Worm (Caenorhabditis elegans): Measurements from ENCODE around the gene C29E4.9.

The C29E4.9 gene

DNA sequence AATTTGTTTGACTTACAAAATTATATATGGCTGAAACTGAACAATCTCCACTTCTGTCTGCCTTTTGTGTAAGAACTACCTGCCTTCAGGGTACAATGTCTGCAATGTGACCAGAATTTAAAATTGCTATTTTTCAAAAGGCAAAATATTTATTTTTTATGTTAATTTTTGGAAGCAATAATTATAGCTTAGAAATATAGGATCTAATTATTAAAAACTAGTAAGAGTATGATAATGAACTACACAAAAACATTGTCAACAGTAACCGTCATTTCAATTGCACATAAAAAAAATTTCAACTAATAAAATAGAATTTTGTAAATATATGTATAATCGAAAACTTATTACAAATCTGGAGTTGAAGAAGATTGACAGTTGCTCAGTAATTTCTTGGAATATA, at the start of gene C29E4.9:
Gene C29E4.9, minus strand, starts transcription at position 101 of the 400 bp plus-strand sequence.
- no peak for TF ChIP-seq Y55F3AM.14 (GFP tag; optimal IDR thresholded peaks at IDR 0.05)
- no peak for TF ChIP-seq R02D3.7 (tag; optimal IDR thresholded peaks at IDR 0.05)
- TF ChIP-seq nhr-10 (tag; optimal IDR thresholded peaks at IDR 0.05): no peak
- TF ChIP-seq nhr-129 (tag; optimal IDR thresholded peaks at IDR 0.05): no peak
- TF ChIP-seq nhr-11 (tag; optimal IDR thresholded peaks at IDR 0.05): no peak
- TF ChIP-seq mbf-1 (tag; optimal IDR thresholded peaks at IDR 0.05): no peak
- TF ChIP-seq ztf-1 (GFP tag; conservative IDR thresholded peaks at IDR 0.05): no peak
- no peak for TF ChIP-seq crh-2 (tag; optimal IDR thresholded peaks at IDR 0.05)
- TF ChIP-seq nhr-12 (tag; optimal IDR thresholded peaks at IDR 0.05): no peak
- TF ChIP-seq snpc-4 (tag; optimal IDR thresholded peaks at IDR 0.05): no peak
- no peak for TF ChIP-seq blmp-1 (tag; optimal IDR thresholded peaks at IDR 0.05; ENCODE audit: insufficient read depth)
- TF ChIP-seq ztf-4 (tag; optimal IDR thresholded peaks at IDR 0.05): no peak
- no peak for TF ChIP-seq lin-39 (tag; optimal IDR thresholded peaks at IDR 0.05)
- TF ChIP-seq aly-2 (tag; optimal IDR thresholded peaks at IDR 0.05): no peak
- no peak for TF ChIP-seq sma-9 (GFP tag; optimal IDR thresholded peaks at IDR 0.05)
- no peak for TF ChIP-seq sma-9 (tag; optimal IDR thresholded peaks at IDR 0.05)
- no peak for TF ChIP-seq nhr-6 (tag; optimal IDR thresholded peaks at IDR 0.05)
- no peak for TF ChIP-seq dmd-4 (tag; optimal IDR thresholded peaks at IDR 0.05)

DNA sequence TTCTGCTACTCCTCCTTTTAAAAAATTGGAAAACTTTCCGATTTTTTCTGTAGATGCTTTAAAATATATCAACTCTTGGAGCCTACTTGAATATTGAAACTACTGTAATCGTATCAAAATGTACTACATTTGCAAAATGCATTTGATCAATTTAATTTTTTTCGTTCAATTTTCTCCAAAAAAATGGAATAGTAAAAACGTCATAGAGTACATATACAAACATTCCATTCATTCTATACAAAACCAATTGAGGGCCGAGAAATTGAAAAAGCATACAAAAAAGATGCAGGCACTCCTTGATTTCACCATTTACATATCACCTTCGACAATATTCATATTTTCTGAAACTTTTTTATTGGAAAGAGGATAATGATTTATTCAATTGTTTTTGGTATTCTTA, 47.2 kb upstream of the C29E4.9 start, which contains the start of gene C06G4.6:
Gene C06G4.6, plus strand, starts transcription at position 301 of the 400 bp plus-strand sequence.
- TF ChIP-seq nhr-237 (tag; optimal IDR thresholded peaks at IDR 0.05): no peak

DNA sequence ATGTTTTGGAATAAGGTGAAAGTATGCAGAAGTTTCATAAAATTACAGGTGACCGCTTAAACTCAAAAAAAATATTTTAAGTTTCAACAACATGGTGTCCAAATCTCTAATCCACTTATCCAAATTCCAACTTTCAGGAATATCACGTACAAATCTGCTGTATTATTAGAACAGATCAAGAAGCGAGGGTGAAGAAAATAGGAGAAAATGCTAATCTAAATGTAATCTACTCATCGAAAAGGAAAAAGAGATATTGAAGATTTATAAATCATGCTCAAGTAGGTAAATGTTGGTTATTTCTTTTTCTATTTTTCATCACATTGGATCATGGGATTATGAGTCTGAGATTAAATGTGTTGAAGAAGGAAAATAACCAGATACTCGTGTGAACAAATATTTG, 44.7 kb upstream of the C29E4.9 start:
- TF ChIP-seq fos-1 (tag; optimal IDR thresholded peaks at IDR 0.05) (no peak), ztf-4 (tag; optimal IDR thresholded peaks at IDR 0.05) (no peak)

DNA sequence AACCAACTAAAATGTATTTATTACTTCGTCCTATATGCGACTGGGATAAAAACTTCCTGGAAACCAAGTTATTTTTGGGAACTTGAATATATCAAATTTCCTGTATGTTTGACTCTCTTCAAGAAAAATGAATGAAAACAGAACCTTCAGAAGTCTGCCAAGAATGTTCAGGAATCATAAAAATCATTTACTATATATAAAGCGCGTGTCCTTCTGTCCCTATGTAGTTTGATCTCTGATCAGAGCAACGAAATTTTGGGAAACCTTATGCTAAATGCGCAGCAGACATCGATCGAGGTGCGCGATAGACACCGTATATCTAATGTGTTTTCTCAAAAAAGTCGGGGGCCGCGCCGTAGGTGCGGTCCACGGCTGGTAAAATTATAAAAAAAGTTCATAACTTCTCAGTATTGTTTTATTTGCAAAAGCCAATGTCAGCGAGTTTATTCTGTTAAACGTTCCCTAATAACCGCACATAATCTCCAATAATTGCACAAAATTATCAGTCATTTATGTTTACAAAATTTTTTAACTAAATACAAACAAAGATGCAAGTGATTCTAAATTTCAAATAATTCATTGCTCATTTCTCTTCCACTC, 40.7 kb upstream of the C29E4.9 start:
- TF ChIP-seq mbf-1 (tag; optimal IDR thresholded peaks at IDR 0.05): no peak
- TF ChIP-seq unc-55 (GFP tag; optimal IDR thresholded peaks at IDR 0.05): no peak
- no peak for TF ChIP-seq mab-5 (tag; optimal IDR thresholded peaks at IDR 0.05)
- no peak for TF ChIP-seq nhr-21 (tag; optimal IDR thresholded peaks at IDR 0.05)
- TF ChIP-seq unc-39 (tag; optimal IDR thresholded peaks at IDR 0.05): no peak
- no peak for TF ChIP-seq sma-3 (GFP tag; optimal IDR thresholded peaks at IDR 0.05)
- TF ChIP-seq snpc-4 (tag; optimal IDR thresholded peaks at IDR 0.05): no peak
- no peak for TF ChIP-seq mdl-1 (tag; optimal IDR thresholded peaks at IDR 0.05)
- TF ChIP-seq unc-62 (GFP tag; optimal IDR thresholded peaks at IDR 0.05): no peak
- no peak for TF ChIP-seq nhr-10 (tag; optimal IDR thresholded peaks at IDR 0.05)
- no peak for TF ChIP-seq blmp-1 (tag; optimal IDR thresholded peaks at IDR 0.05; ENCODE audit: insufficient read depth)
- TF ChIP-seq nhr-23 (tag; optimal IDR thresholded peaks at IDR 0.05): no peak
- no peak for TF ChIP-seq fos-1 (tag; optimal IDR thresholded peaks at IDR 0.05)
- TF ChIP-seq crh-2 (tag; optimal IDR thresholded peaks at IDR 0.05): no peak

DNA sequence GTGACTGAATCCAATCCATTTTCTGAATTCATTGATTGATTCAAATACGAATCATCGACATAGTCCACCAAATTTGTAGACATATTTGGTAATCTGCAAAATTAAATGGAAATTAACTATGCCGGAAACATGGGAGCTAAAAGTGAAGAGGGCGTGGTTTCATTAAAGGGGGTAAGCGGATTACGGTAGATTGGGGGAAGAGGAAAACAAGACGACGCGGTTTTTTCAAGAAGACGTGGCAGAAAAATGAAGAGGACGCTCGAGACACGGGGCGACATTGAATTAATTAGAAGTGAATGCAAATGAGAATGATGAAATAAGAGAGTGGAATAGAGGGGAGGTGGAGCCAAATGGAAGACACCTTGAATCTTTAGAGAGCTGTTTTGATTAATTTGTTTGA, 39.5 kb upstream of the C29E4.9 start, which contains the start of gene npr-17:
Gene npr-17, minus strand, starts transcription at position 101 of the 400 bp plus-strand sequence.
- TF ChIP-seq sem-4 (tag; optimal IDR thresholded peaks at IDR 0.05) (no peak), dmd-4 (tag; optimal IDR thresholded peaks at IDR 0.05) (no peak), ztf-4 (tag; optimal IDR thresholded peaks at IDR 0.05) (no peak), aly-2 (tag; optimal IDR thresholded peaks at IDR 0.05) (no peak), sma-9 (GFP tag; optimal IDR thresholded peaks at IDR 0.05) (no peak), sma-9 (tag; optimal IDR thresholded peaks at IDR 0.05) (no peak), ztf-11 (tag; optimal IDR thresholded peaks at IDR 0.05) (no peak), F13H6.1 (tag; optimal IDR thresholded peaks at IDR 0.05) (no peak), unc-62 (GFP tag; optimal IDR thresholded peaks at IDR 0.05) (no peak), nhr-11 (tag; optimal IDR thresholded peaks at IDR 0.05) (no peak), nhr-21 (tag; optimal IDR thresholded peaks at IDR 0.05) (no peak), elt-1 (tag; optimal IDR thresholded peaks at IDR 0.05) (no peak), nhr-12 (tag; optimal IDR thresholded peaks at IDR 0.05) (no peak), crh-2 (tag; optimal IDR thresholded peaks at IDR 0.05) (no peak), ama-1 (optimal IDR thresholded peaks at IDR 0.05) (no peak), egl-27 (tag; optimal IDR thresholded peaks at IDR 0.05) (no peak)

Data from whole organism, L2 larva.